Worm (Caenorhabditis elegans) whole organism, L1 larva: ENCODE measurements around the gene K11D12.14.

ENCODE experiments used
- fos-1 ChIP-seq: fragments of 150-350 bp; optimal IDR thresholded peaks from 2 replicates; lab custom pipeline; 2014; ENCODE audit warnings: missing biosample characterization, missing genetic modification characterization
- lir-3 ChIP-seq: sonication (generic microtip); optimal IDR thresholded peaks from 2 replicates; lab custom pipeline; 2016; ENCODE audit warnings: mild to moderate bottlenecking, missing genetic modification characterization, moderate library complexity, missing compliant biosample characterization; ENCODE audit not compliant: poor library complexity
- lsy-2 ChIP-seq, 2 experiments: fragments of 150-350 bp; optimal IDR thresholded peaks; 2 replicates each; lab custom pipeline; 2014; ENCODE audit warnings: missing biosample characterization in 2 of 2, missing genetic modification characterization in 2 of 2
- mdl-1 ChIP-seq, 2 experiments: fragments of 150-350 bp; optimal IDR thresholded peaks; 2 replicates each; lab custom pipeline; 2014 to 2017; ENCODE audit warnings: missing biosample characterization in 2 of 2, missing genetic modification characterization in 2 of 2, inconsistent platforms in 1 of 2
- mef-2 ChIP-seq: fragments of 150-350 bp; optimal IDR thresholded peaks from 2 replicates; lab custom pipeline; 2014; ENCODE audit warnings: missing biosample characterization, missing genetic modification characterization
- nhr-12 ChIP-seq: sonication (generic microtip); optimal IDR thresholded peaks from 2 replicates; lab custom pipeline; 2017; ENCODE audit warnings: missing biosample characterization, missing genetic modification characterization
- sptf-1 ChIP-seq: fragments of 150-350 bp; optimal IDR thresholded peaks from 2 replicates; lab custom pipeline; 2014; ENCODE audit warnings: missing biosample characterization, missing genetic modification characterization
- unc-30 ChIP-seq: sonication (generic microtip); optimal IDR thresholded peaks from 2 replicates; lab custom pipeline; 2017; ENCODE audit warnings: missing biosample characterization, missing genetic modification characterization
- unc-62 ChIP-seq: fragments of 150-350 bp; optimal IDR thresholded peaks from 2 replicates; lab custom pipeline; 2014; ENCODE audit warnings: missing biosample characterization, missing genetic modification reagents, missing genetic modification characterization
- ztf-11 ChIP-seq, 2 experiments: sonication (generic microtip); optimal IDR thresholded peaks; 2 replicates each; lab custom pipeline; 2016 to 2017; ENCODE audit warnings: missing genetic modification characterization in 2 of 2, missing biosample characterization in 1 of 2, missing compliant biosample characterization in 1 of 2

DNA sequence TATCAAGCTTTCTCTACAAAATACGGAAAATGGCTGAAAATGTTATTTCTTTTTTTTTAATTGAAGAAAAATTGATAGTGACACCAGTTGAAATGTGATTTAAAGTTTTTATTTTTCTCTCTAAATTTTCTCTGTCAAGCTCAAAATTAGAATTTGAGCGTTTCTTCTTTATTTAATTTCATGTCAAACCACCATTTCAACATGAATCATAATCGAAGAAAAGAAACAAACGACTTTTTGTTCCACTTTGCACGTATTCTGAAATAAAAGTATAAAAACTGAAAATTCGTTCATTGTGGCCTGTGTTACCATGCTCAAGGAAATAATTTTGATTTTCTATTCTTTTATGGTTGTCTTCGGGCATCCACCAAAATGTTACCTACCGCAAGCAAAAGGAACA, 16.3 kb upstream of the K11D12.14 start, which contains the start of gene K11D12.13:
- no peak for TF ChIP-seq lir-3 (tag; lab: Kevin White, UChicago)
- no peak for TF ChIP-seq fos-1 (tag; lab: Kevin White, UChicago)
- TF ChIP-seq mef-2 (tag; lab: Kevin White, UChicago) = no peak
- no peak for TF ChIP-seq ztf-11 (tag; optimal IDR thresholded peaks at IDR 0.05; lab: Kevin White, UChicago)
- TF ChIP-seq unc-30 = no peak
- TF ChIP-seq nhr-12 (tag; lab: Kevin White, UChicago) = no peak
- no peak for TF ChIP-seq unc-62
- no peak for TF ChIP-seq mdl-1 (tag; optimal IDR thresholded peaks at IDR 0.05; lab: Kevin White, UChicago)
- TF ChIP-seq sptf-1 (tag; lab: Kevin White, UChicago) = no peak
- TF ChIP-seq lsy-2 (tag; optimal IDR thresholded peaks at IDR 0.05; lab: Kevin White, UChicago) = no peak
